Fruit fly (Drosophila melanogaster): Measurements from ENCODE around the gene G9a.

G9a gene

dm6 chrX:279097-279727, 33.4 kb downstream of the G9a start, which contains the start of the genes CG3777 and ewg (continued):
- TF ChIP-seq zfh1 (GFP tag; IDR thresholded peaks at IDR 0.05), result no peak
- TF ChIP-seq Adf1 (GFP tag; IDR thresholded peaks at IDR 0.05), result peak; percentile 8; the same call in 1 of the 2 replicates
- TF ChIP-seq CG4854 (GFP tag; optimal IDR thresholded peaks at IDR 0.05), result no peak
- TF ChIP-seq Deaf1 (tag; optimal IDR thresholded peaks at IDR 0.05), result no peak
- peak; percentile 94 for TF ChIP-seq CG34224 (GFP tag; IDR thresholded peaks at IDR 0.05; ENCODE audit: partially characterized antibody)
- TF ChIP-seq Aef1 (GFP tag; IDR thresholded peaks at IDR 0.05), result no peak
- no peak for TF ChIP-seq esg (GFP tag; conservative IDR thresholded peaks at IDR 0.05)
- TF ChIP-seq ap (GFP tag; IDR thresholded peaks at IDR 0.05), result no peak
- TF ChIP-seq Kr (GFP tag; optimal IDR thresholded peaks at IDR 0.05), result no peak
- TF ChIP-seq Nf-YB (GFP tag; optimal IDR thresholded peaks at IDR 0.05), result no peak
- TF ChIP-seq CG3995 (GFP tag; optimal IDR thresholded peaks at IDR 0.05), result peak; percentile 54
- TF ChIP-seq Pdp1 (GFP tag; optimal IDR thresholded peaks at IDR 0.05), result peak in 1 of 2 experiments; percentile 61
- peak; percentile 26 for TF ChIP-seq Meics (GFP tag; optimal IDR thresholded peaks at IDR 0.05)
- peak; percentile 63 for TF ChIP-seq Sin3A (optimal IDR thresholded peaks at IDR 0.05)
- TF ChIP-seq kni (GFP tag; optimal IDR thresholded peaks at IDR 0.05), result no peak
- TF ChIP-seq HmgZ (tag; optimal IDR thresholded peaks at IDR 0.05), result peak; percentile 66
- TF ChIP-seq NC2α (GFP tag; optimal IDR thresholded peaks at IDR 0.05), result no peak
- TF ChIP-seq Max (GFP tag; optimal IDR thresholded peaks at IDR 0.05), result no peak
- TF ChIP-seq Antp (GFP tag; optimal IDR thresholded peaks at IDR 0.05), result no peak
- TF ChIP-seq B-H1 (GFP tag; IDR thresholded peaks at IDR 0.05), result no peak
- TF ChIP-seq sens-2 (GFP tag; IDR thresholded peaks at IDR 0.05), result no peak
- TF ChIP-seq CG13894 (tag; optimal IDR thresholded peaks at IDR 0.05), result peak; percentile 39
- TF ChIP-seq dmrt11E (tag; optimal IDR thresholded peaks at IDR 0.05), result no peak
- no peak for TF ChIP-seq CG16863 (GFP tag; optimal IDR thresholded peaks at IDR 0.05)
- no peak for TF ChIP-seq run (tag; optimal IDR thresholded peaks at IDR 0.05)
- TF ChIP-seq hkb (optimal IDR thresholded peaks at IDR 0.05), result no peak
- TF ChIP-seq hkb (GFP tag; IDR thresholded peaks at IDR 0.05), result no peak
- no peak for TF ChIP-seq cato (GFP tag; optimal IDR thresholded peaks at IDR 0.05; ENCODE audit: borderline replicate concordance)
- TF ChIP-seq CG14965 (GFP tag; optimal IDR thresholded peaks at IDR 0.05; ENCODE audit: borderline replicate concordance), result no peak
- TF ChIP-seq fd102C (GFP tag; optimal IDR thresholded peaks at IDR 0.05), result no peak
- no peak for TF ChIP-seq mirr (GFP tag; optimal IDR thresholded peaks at IDR 0.05)
- no peak for TF ChIP-seq Ptx1 (GFP tag; IDR thresholded peaks at IDR 0.05)
- TF ChIP-seq sna (GFP tag; IDR thresholded peaks at IDR 0.05; ENCODE audit: partially characterized antibody), result peak; percentile 96
- TF ChIP-seq sens (GFP tag), result peak; percentile 86
- no peak for TF ChIP-seq Camta (GFP tag; optimal IDR thresholded peaks at IDR 0.05)
- no peak for TF ChIP-seq Atf-2 (GFP tag; optimal IDR thresholded peaks at IDR 0.05)
- TF ChIP-seq CG9932 (GFP tag; IDR thresholded peaks at IDR 0.05), result no peak
- no peak for TF ChIP-seq stc (GFP tag; IDR thresholded peaks at IDR 0.05)
- TF ChIP-seq CG11696 (GFP tag; IDR thresholded peaks at IDR 0.05), result no peak
- TF ChIP-seq Sox100B (GFP tag; optimal IDR thresholded peaks at IDR 0.05), result no peak
- TF ChIP-seq CG8290 (GFP tag; optimal IDR thresholded peaks at IDR 0.05), result peak; percentile 64
- TF ChIP-seq CG8290 (tag; optimal IDR thresholded peaks at IDR 0.05), result peak in 1 of 2 experiments; percentile 72
- TF ChIP-seq mam (GFP tag; optimal IDR thresholded peaks at IDR 0.05), result no peak
- no peak for TF ChIP-seq CG2889 (GFP tag; IDR thresholded peaks at IDR 0.05)
- TF ChIP-seq CG17568 (GFP tag; optimal IDR thresholded peaks at IDR 0.05), result no peak
- peak; percentile 41 for TF ChIP-seq nmo (GFP tag; optimal IDR thresholded peaks at IDR 0.05)
- TF ChIP-seq Bteb2 (GFP tag; optimal IDR thresholded peaks at IDR 0.05), result no peak
- TF ChIP-seq CTCF (GFP tag; optimal IDR thresholded peaks at IDR 0.05), result peak; percentile 70
- no peak for TF ChIP-seq Atf6 (GFP tag; IDR thresholded peaks at IDR 0.05)
- peak; percentile 69 for TF ChIP-seq CG14710 (tag; optimal IDR thresholded peaks at IDR 0.05)
- TF ChIP-seq CG7357 (GFP tag; IDR thresholded peaks at IDR 0.05), result no peak
- TF ChIP-seq so (GFP tag; IDR thresholded peaks at IDR 0.05), result no peak
- TF ChIP-seq CG7928 (GFP tag; optimal IDR thresholded peaks at IDR 0.05), result no peak
